Comparison of ENCODE assay signal across 1 fruit fly cellular context in the genomic region with DNA sequence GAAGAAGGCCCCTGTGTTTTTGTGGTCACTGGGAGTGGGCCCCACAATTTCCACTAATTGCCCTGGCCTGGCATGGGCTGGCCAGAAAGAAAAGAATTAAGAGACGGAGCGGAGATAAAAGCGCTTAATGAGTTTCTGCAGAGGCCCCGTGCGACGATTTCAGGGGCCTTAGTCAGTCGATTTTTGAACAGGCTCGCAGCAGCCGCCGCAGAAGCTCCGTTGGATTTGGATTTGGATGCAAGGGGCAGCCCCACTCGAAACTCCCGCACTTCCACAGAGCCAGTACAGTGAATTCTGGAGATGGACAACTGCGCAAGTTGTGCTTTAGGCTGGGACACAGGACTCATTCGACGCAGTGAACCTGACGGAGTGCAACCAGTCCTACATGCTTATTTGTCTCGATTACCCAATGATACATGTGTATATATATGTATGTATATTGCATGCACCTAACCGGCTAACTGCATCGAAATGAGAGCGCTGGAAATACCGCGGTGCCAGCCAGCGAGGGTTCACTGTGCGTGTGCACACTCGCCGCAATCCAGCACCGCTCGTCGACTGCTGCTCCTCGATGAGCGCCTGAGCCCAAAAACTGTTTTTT.
TF ChIP-seq lines count a peak whose summit lies in the region.

No protein-coding gene starts in this region.

TF ChIP-seq in whole organism, embryonic, 481 proteins besides CTCF, POLR2A, EP300 and RAD21 (continued from another document and continues in another):
- TF ChIP-seq CG11398 (GFP tag; optimal IDR thresholded peaks at IDR 0.05; lab: Kevin White, UChicago) = peak; percentile 30
- TF ChIP-seq Tbp (GFP tag; optimal IDR thresholded peaks at IDR 0.05; lab: Kevin White, UChicago) = no peak
- no peak for TF ChIP-seq amos (GFP tag; IDR thresholded peaks at IDR 0.05; lab: Robert Waterston, UW; ENCODE audit: partially characterized antibody)
- TF ChIP-seq zfh2 (GFP tag; optimal IDR thresholded peaks at IDR 0.05; lab: Kevin White, UChicago) = peak; percentile 38
- no peak for TF ChIP-seq CG4282 (GFP tag; optimal IDR thresholded peaks at IDR 0.05; lab: Kevin White, UChicago)
- TF ChIP-seq H2.0 (GFP tag; IDR thresholded peaks at IDR 0.05; lab: Robert Waterston, UW) = peak; percentile 64
- TF ChIP-seq NC2α (GFP tag; optimal IDR thresholded peaks at IDR 0.05; lab: Kevin White, UChicago) = peak; percentile 3
- TF ChIP-seq az2 (GFP tag; optimal IDR thresholded peaks at IDR 0.05; lab: Kevin White, UChicago) = peak; percentile 38
- TF ChIP-seq Nf-YA (GFP tag; IDR thresholded peaks at IDR 0.05; lab: Robert Waterston, UW) = no peak
- TF ChIP-seq Atf6 (GFP tag; IDR thresholded peaks at IDR 0.05; lab: Robert Waterston, UW) = peak; percentile 63; the same call in 1 of the 2 replicates
- TF ChIP-seq Ets65A (GFP tag; lab: Kevin White, UChicago) = peak; percentile 93
- no peak for TF ChIP-seq CG8765 (GFP tag; IDR thresholded peaks at IDR 0.05; lab: Robert Waterston, UW)
- TF ChIP-seq pita (GFP tag; optimal IDR thresholded peaks at IDR 0.05; lab: Kevin White, UChicago) = no peak
- TF ChIP-seq gfzf (GFP tag; optimal IDR thresholded peaks at IDR 0.05; lab: Kevin White, UChicago) = no peak
- peak; percentile 2 for TF ChIP-seq gcm (GFP tag; optimal IDR thresholded peaks at IDR 0.05; lab: Kevin White, UChicago)
- no peak for TF ChIP-seq repo (GFP tag; optimal IDR thresholded peaks at IDR 0.05; lab: Kevin White, UChicago)
- peak; percentile 71 for TF ChIP-seq pum (GFP tag; optimal IDR thresholded peaks at IDR 0.05; lab: Kevin White, UChicago)
- TF ChIP-seq Mes4 (GFP tag; optimal IDR thresholded peaks at IDR 0.05; lab: Kevin White, UChicago) = no peak
- no peak for TF ChIP-seq CG8359 (GFP tag; optimal IDR thresholded peaks at IDR 0.05; lab: Kevin White, UChicago; ENCODE audit: borderline replicate concordance)
- no peak for TF ChIP-seq cas (GFP tag; IDR thresholded peaks at IDR 0.05; lab: Robert Waterston, UW)
- TF ChIP-seq Deaf1 (tag; optimal IDR thresholded peaks at IDR 0.05; lab: Kevin White, UChicago) = no peak
- TF ChIP-seq Dbx (GFP tag; IDR thresholded peaks at IDR 0.05; lab: Robert Waterston, UW) = no peak; the same call in 2 of the 3 replicates
- no peak for TF ChIP-seq Hmx (GFP tag; optimal IDR thresholded peaks at IDR 0.05; lab: Kevin White, UChicago)
- TF ChIP-seq CG5953 (GFP tag; IDR thresholded peaks at IDR 0.05; lab: Robert Waterston, UW) = 0 out of 2 replicates have a peak, but pooled peaks have one; percentile 44
- peak; percentile 37; the same call in 1 of the 3 replicates for TF ChIP-seq CG3726 (GFP tag; IDR thresholded peaks at IDR 0.05; lab: Robert Waterston, UW)
- TF ChIP-seq scrt (GFP tag; optimal IDR thresholded peaks at IDR 0.05; lab: Kevin White, UChicago) = peak; percentile 38
- no peak for TF ChIP-seq sima (GFP tag; optimal IDR thresholded peaks at IDR 0.05; lab: Kevin White, UChicago)
- no peak for TF ChIP-seq CG2199 (GFP tag; IDR thresholded peaks at IDR 0.05; lab: Robert Waterston, UW)
- TF ChIP-seq nau (GFP tag; optimal IDR thresholded peaks at IDR 0.05; lab: Kevin White, UChicago) = no peak
- no peak for TF ChIP-seq CG3838 (GFP tag; optimal IDR thresholded peaks at IDR 0.05; lab: Kevin White, UChicago)
- peak; percentile 59 for TF ChIP-seq Six4 (GFP tag; optimal IDR thresholded peaks at IDR 0.05; lab: Kevin White, UChicago)
- peak; percentile 31 for TF ChIP-seq Atf3 (GFP tag; optimal IDR thresholded peaks at IDR 0.05; lab: Kevin White, UChicago)
- TF ChIP-seq row (GFP tag; IDR thresholded peaks at IDR 0.05; lab: Robert Waterston, UW) = peak; percentile 96
- TF ChIP-seq Ssrp (tag; optimal IDR thresholded peaks at IDR 0.05; lab: Kevin White, UChicago) = peak; percentile 60
- peak; percentile 6 for TF ChIP-seq CG10462 (GFP tag; optimal IDR thresholded peaks at IDR 0.05; lab: Kevin White, UChicago)
- no peak for TF ChIP-seq hbn (GFP tag; IDR thresholded peaks at IDR 0.05; lab: Robert Waterston, UW; ENCODE audit: partially characterized antibody)
- no peak for TF ChIP-seq Trl (optimal IDR thresholded peaks at IDR 0.05; lab: Kevin White, UChicago)
- TF ChIP-seq Trl (GFP tag; optimal IDR thresholded peaks at IDR 0.05; lab: Kevin White, UChicago) = peak; percentile 38
- TF ChIP-seq CG7372 (GFP tag; IDR thresholded peaks at IDR 0.05; lab: Robert Waterston, UW) = peak; percentile 62
- TF ChIP-seq Lhr (GFP tag; optimal IDR thresholded peaks at IDR 0.05; lab: Kevin White, UChicago) = no peak
- TF ChIP-seq tgo (GFP tag; IDR thresholded peaks at IDR 0.05; lab: Robert Waterston, UW) = peak; percentile 72
- no peak for TF ChIP-seq aop (GFP tag; IDR thresholded peaks at IDR 0.05; lab: Robert Waterston, UW)
- TF ChIP-seq ranshi (GFP tag; IDR thresholded peaks at IDR 0.05; lab: Robert Waterston, UW) = peak; percentile 64; the same call in 1 of the 2 replicates
- TF ChIP-seq Atf-2 (GFP tag; optimal IDR thresholded peaks at IDR 0.05; lab: Kevin White, UChicago) = peak; percentile 40
- TF ChIP-seq eyg (GFP tag; optimal IDR thresholded peaks at IDR 0.05; lab: Kevin White, UChicago) = no peak
- TF ChIP-seq HLH54F (GFP tag; optimal IDR thresholded peaks at IDR 0.05; lab: Kevin White, UChicago) = peak; percentile 57
- TF ChIP-seq crol (GFP tag; IDR thresholded peaks at IDR 0.05; lab: Robert Waterston, UW) = no peak
- TF ChIP-seq HmgD (GFP tag; optimal IDR thresholded peaks at IDR 0.05; lab: Kevin White, UChicago) = no peak
- TF ChIP-seq dmrt11E (tag; optimal IDR thresholded peaks at IDR 0.05; lab: Kevin White, UChicago) = peak; percentile 47
- TF ChIP-seq CG16863 (GFP tag; optimal IDR thresholded peaks at IDR 0.05; lab: Kevin White, UChicago) = peak; percentile 41
- peak; percentile 31; the same call in 1 of the 2 replicates for TF ChIP-seq ap (GFP tag; IDR thresholded peaks at IDR 0.05; lab: Robert Waterston, UW)
- TF ChIP-seq CG6791 (GFP tag; IDR thresholded peaks at IDR 0.05; lab: Robert Waterston, UW; ENCODE audit: partially characterized antibody) = no peak
- no peak for TF ChIP-seq CG30020 (tag; optimal IDR thresholded peaks at IDR 0.05; lab: Kevin White, UChicago)
- no peak for TF ChIP-seq trem (tag; optimal IDR thresholded peaks at IDR 0.05; lab: Kevin White, UChicago)
- TF ChIP-seq H15 (GFP tag; IDR thresholded peaks at IDR 0.05; lab: Robert Waterston, UW) = peak; percentile 52; the same call in 1 of the 3 replicates
- TF ChIP-seq NfI (GFP tag; optimal IDR thresholded peaks at IDR 0.05; lab: Kevin White, UChicago) = peak; percentile 55
- peak; percentile 72 for TF ChIP-seq CG18599 (GFP tag; optimal IDR thresholded peaks at IDR 0.05; lab: Kevin White, UChicago)
- peak; percentile 79 for TF ChIP-seq lmd (GFP tag; IDR thresholded peaks at IDR 0.05; lab: Robert Waterston, UW)
- no peak for TF ChIP-seq CG4360 (GFP tag; IDR thresholded peaks at IDR 0.05; lab: Robert Waterston, UW)
- peak; percentile 67 for TF ChIP-seq CG15269 (tag; optimal IDR thresholded peaks at IDR 0.05; lab: Kevin White, UChicago)
- TF ChIP-seq CG7928 (GFP tag; optimal IDR thresholded peaks at IDR 0.05; lab: Kevin White, UChicago) = no peak
- TF ChIP-seq sisA (GFP tag; IDR thresholded peaks at IDR 0.05; lab: Robert Waterston, UW) = peak; percentile 84
- peak; percentile 58 for TF ChIP-seq Rx (GFP tag; IDR thresholded peaks at IDR 0.05; lab: Robert Waterston, UW)
- 0 out of 2 replicates have a peak, but pooled peaks have one; percentile 35 for TF ChIP-seq Awh (GFP tag; IDR thresholded peaks at IDR 0.05; lab: Robert Waterston, UW)
- no peak for TF ChIP-seq Doc2 (GFP tag; IDR thresholded peaks at IDR 0.05; lab: Robert Waterston, UW)
- TF ChIP-seq HmgZ (tag; optimal IDR thresholded peaks at IDR 0.05; lab: Kevin White, UChicago) = peak; percentile 51
- peak; percentile 61; the same call in 2 of the 3 replicates for TF ChIP-seq CG11456 (GFP tag; IDR thresholded peaks at IDR 0.05; lab: Robert Waterston, UW)
- no peak; the same call in 1 of the 2 replicates for TF ChIP-seq wdn (GFP tag; IDR thresholded peaks at IDR 0.05; lab: Robert Waterston, UW)
- no peak for TF ChIP-seq CG1832 (GFP tag; optimal IDR thresholded peaks at IDR 0.05; lab: Kevin White, UChicago)
- TF ChIP-seq crc (GFP tag; optimal IDR thresholded peaks at IDR 0.05; lab: Kevin White, UChicago) = no peak
- peak; percentile 40 for TF ChIP-seq HHEX (GFP tag; optimal IDR thresholded peaks at IDR 0.05; lab: Kevin White, UChicago)
- no peak for TF ChIP-seq CG10431 (GFP tag; optimal IDR thresholded peaks at IDR 0.05; lab: Kevin White, UChicago)
- TF ChIP-seq CG32532 (GFP tag; IDR thresholded peaks at IDR 0.05; lab: Robert Waterston, UW) = peak; percentile 58
- TF ChIP-seq abd-A (tag; optimal IDR thresholded peaks at IDR 0.05; lab: Kevin White, UChicago) = peak; percentile 81
- no peak for TF ChIP-seq fd64A (GFP tag; optimal IDR thresholded peaks at IDR 0.05; lab: Kevin White, UChicago)
- peak; percentile 57 for TF ChIP-seq croc (GFP tag; conservative IDR thresholded peaks at IDR 0.05; lab: Robert Waterston, UW)
- TF ChIP-seq corto (GFP tag; optimal IDR thresholded peaks at IDR 0.05; lab: Kevin White, UChicago) = no peak
- TF ChIP-seq CG7357 (GFP tag; IDR thresholded peaks at IDR 0.05; lab: Robert Waterston, UW) = peak; percentile 74; the same call in 2 of the 3 replicates
- TF ChIP-seq CG13296 (GFP tag; optimal IDR thresholded peaks at IDR 0.05; lab: Kevin White, UChicago) = peak; percentile 44
- peak; percentile 56 for TF ChIP-seq CG11504 (tag; optimal IDR thresholded peaks at IDR 0.05; lab: Kevin White, UChicago)
- TF ChIP-seq CG31365 (tag; optimal IDR thresholded peaks at IDR 0.05; lab: Kevin White, UChicago) = no peak
- no peak for TF ChIP-seq CG16813 (GFP tag; IDR thresholded peaks at IDR 0.05; lab: Robert Waterston, UW; ENCODE audit: partially characterized antibody)
- peak; percentile 51 for TF ChIP-seq CG13775 (GFP tag; optimal IDR thresholded peaks at IDR 0.05; lab: Kevin White, UChicago)
- TF ChIP-seq lab (GFP tag; optimal IDR thresholded peaks at IDR 0.05; lab: Kevin White, UChicago) = peak; percentile 65
- TF ChIP-seq C15 (GFP tag; IDR thresholded peaks at IDR 0.05; lab: Robert Waterston, UW) = peak; percentile 29; the same call in 1 of the 3 replicates
- peak; percentile 59 for TF ChIP-seq CoRest (tag; optimal IDR thresholded peaks at IDR 0.05; lab: Kevin White, UChicago)
- peak; percentile 71 for TF ChIP-seq Hmr (GFP tag; optimal IDR thresholded peaks at IDR 0.05; lab: Kevin White, UChicago)
- TF ChIP-seq trh (GFP tag; optimal IDR thresholded peaks at IDR 0.05; lab: Kevin White, UChicago) = no peak
- peak; percentile 57 for TF ChIP-seq Fer1 (GFP tag; optimal IDR thresholded peaks at IDR 0.05; lab: Kevin White, UChicago)
- TF ChIP-seq en (GFP tag; optimal IDR thresholded peaks at IDR 0.05; lab: Kevin White, UChicago) = peak; percentile 26
- TF ChIP-seq Hr3 (GFP tag; optimal IDR thresholded peaks at IDR 0.05; lab: Kevin White, UChicago) = peak; percentile 63
- TF ChIP-seq Hr78 (GFP tag; optimal IDR thresholded peaks at IDR 0.05; lab: Kevin White, UChicago) = no peak
- no peak for TF ChIP-seq CG8478 (optimal IDR thresholded peaks at IDR 0.05; lab: Kevin White, UChicago)
- peak; percentile 64 for TF ChIP-seq E2f1 (GFP tag; IDR thresholded peaks at IDR 0.05; lab: Robert Waterston, UW)
- peak; percentile 26 for TF ChIP-seq CG8924 (tag; optimal IDR thresholded peaks at IDR 0.05; lab: Kevin White, UChicago)
- TF ChIP-seq CG8089 (GFP tag; optimal IDR thresholded peaks at IDR 0.05; lab: Kevin White, UChicago) = peak; percentile 41
- TF ChIP-seq GATAe (GFP tag; conservative IDR thresholded peaks at IDR 0.05; lab: Robert Waterston, UW) = no peak
- peak; percentile 19 for TF ChIP-seq fu2 (GFP tag; optimal IDR thresholded peaks at IDR 0.05; lab: Kevin White, UChicago)
- TF ChIP-seq Dek (tag; optimal IDR thresholded peaks at IDR 0.05; lab: Kevin White, UChicago) = peak; percentile 31
- TF ChIP-seq CG4854 (GFP tag; optimal IDR thresholded peaks at IDR 0.05; lab: Kevin White, UChicago) = no peak
- peak; percentile 20 for TF ChIP-seq CG14710 (tag; optimal IDR thresholded peaks at IDR 0.05; lab: Kevin White, UChicago)
- peak; percentile 15 for TF ChIP-seq ATbp (GFP tag; optimal IDR thresholded peaks at IDR 0.05; lab: Kevin White, UChicago)
- TF ChIP-seq tll (GFP tag; optimal IDR thresholded peaks at IDR 0.05; lab: Kevin White, UChicago) = no peak
- TF ChIP-seq pan (optimal IDR thresholded peaks at IDR 0.05; lab: Kevin White, UChicago) = no peak
- TF ChIP-seq pan (GFP tag; optimal IDR thresholded peaks at IDR 0.05 in 1 of 2, IDR thresholded peaks at IDR 0.05 in 1 of 2) = peak in 1 of 2 experiments; percentile 70
- TF ChIP-seq CG17361 (GFP tag; IDR thresholded peaks at IDR 0.05; lab: Robert Waterston, UW) = peak; percentile 56; the same call in 2 of the 3 replicates
- TF ChIP-seq Hr39 (optimal IDR thresholded peaks at IDR 0.05; lab: Kevin White, UChicago) = no peak
- TF ChIP-seq phol (tag; optimal IDR thresholded peaks at IDR 0.05; lab: Kevin White, UChicago) = peak; percentile 62
- TF ChIP-seq mld (GFP tag; IDR thresholded peaks at IDR 0.05; lab: Robert Waterston, UW; ENCODE audit: partially characterized antibody) = no peak
- TF ChIP-seq CG4328 (GFP tag; optimal IDR thresholded peaks at IDR 0.05; lab: Kevin White, UChicago) = no peak
- TF ChIP-seq cato (GFP tag; optimal IDR thresholded peaks at IDR 0.05; lab: Kevin White, UChicago; ENCODE audit: borderline replicate concordance) = no peak
- TF ChIP-seq ase (GFP tag; IDR thresholded peaks at IDR 0.05; lab: Robert Waterston, UW) = no peak; the same call in 1 of the 3 replicates
- peak; percentile 49 for TF ChIP-seq tap (tag; optimal IDR thresholded peaks at IDR 0.05; lab: Kevin White, UChicago)
- TF ChIP-seq dm (GFP tag; optimal IDR thresholded peaks at IDR 0.05; lab: Kevin White, UChicago) = no peak
- peak; percentile 55 for TF ChIP-seq CG3281 (GFP tag; optimal IDR thresholded peaks at IDR 0.05; lab: Kevin White, UChicago)
- peak; percentile 78 for TF ChIP-seq Rfx (GFP tag; IDR thresholded peaks at IDR 0.05; lab: Robert Waterston, UW)
- TF ChIP-seq toy (GFP tag; IDR thresholded peaks at IDR 0.05; lab: Robert Waterston, UW) = 0 out of 2 replicates have a peak, but pooled peaks have one; percentile 18
- TF ChIP-seq ems (GFP tag; optimal IDR thresholded peaks at IDR 0.05; lab: Kevin White, UChicago) = peak; percentile 33
- TF ChIP-seq NC2β (GFP tag; optimal IDR thresholded peaks at IDR 0.05; lab: Kevin White, UChicago) = no peak
- TF ChIP-seq CG34422 (GFP tag; IDR thresholded peaks at IDR 0.05; lab: Robert Waterston, UW) = peak; percentile 53; the same call in 1 of the 3 replicates
- TF ChIP-seq dmrt99B (tag; optimal IDR thresholded peaks at IDR 0.05; lab: Kevin White, UChicago) = peak; percentile 67
- TF ChIP-seq Sin3A (optimal IDR thresholded peaks at IDR 0.05; lab: Kevin White, UChicago) = no peak
- peak; percentile 21 for TF ChIP-seq ab (GFP tag; optimal IDR thresholded peaks at IDR 0.05; lab: Kevin White, UChicago)
- TF ChIP-seq sna (GFP tag; IDR thresholded peaks at IDR 0.05; lab: Robert Waterston, UW; ENCODE audit: partially characterized antibody) = no peak
